Worm (Caenorhabditis elegans) whole organism, L2 larva: ENCODE results near the gene Y54G2A.52.

ENCODE experiments used
- F13H6.1 ChIP-seq: sonication (generic microtip); optimal IDR thresholded peaks from 2 replicates; lab custom pipeline; 2016; ENCODE audit warnings: missing genetic modification characterization, missing compliant biosample characterization
- R02D3.7 ChIP-seq: fragments of 150-350 bp; optimal IDR thresholded peaks from 2 replicates; lab custom pipeline; 2014; ENCODE audit warnings: missing biosample characterization, missing genetic modification characterization
- Y55F3AM.14 ChIP-seq: fragments of 200-800 bp; sonication (Bioruptor generic); optimal IDR thresholded peaks from 2 replicates; lab custom pipeline; 2018; ENCODE audit warnings: mild to moderate bottlenecking, missing genetic modification characterization, missing compliant biosample characterization
- ZK546.5 ChIP-seq: sonication (generic microtip); optimal IDR thresholded peaks from 2 replicates; lab custom pipeline; 2017; ENCODE audit warnings: missing biosample characterization, missing genetic modification characterization
- ama-1 ChIP-seq: fragments of 150-350 bp; optimal IDR thresholded peaks from 2 replicates; lab custom pipeline; 2018; ENCODE audit warnings: inconsistent platforms
- blmp-1 ChIP-seq: sonication (generic microtip); optimal IDR thresholded peaks from 2 replicates; lab custom pipeline; 2017; ENCODE audit warnings: missing genetic modification characterization, mild to moderate bottlenecking, missing compliant biosample characterization, antibody characterized with exemption, moderate library complexity; ENCODE audit not compliant: insufficient read depth
- ceh-82 ChIP-seq: fragments of 150-350 bp; optimal IDR thresholded peaks from 2 replicates; lab custom pipeline; 2014; ENCODE audit warnings: missing biosample characterization, missing genetic modification characterization
- crh-2 ChIP-seq: sonication (generic microtip); optimal IDR thresholded peaks from 2 replicates; lab custom pipeline; 2017; ENCODE audit warnings: missing biosample characterization, missing genetic modification characterization
- egl-27 ChIP-seq: sonication (generic microtip); optimal IDR thresholded peaks from 3 replicates; lab custom pipeline; 2017; ENCODE audit warnings: missing biosample characterization, missing genetic modification reagents, missing genetic modification characterization
- elt-1 ChIP-seq: fragments of 150-350 bp; optimal IDR thresholded peaks from 2 replicates; lab custom pipeline; 2014; ENCODE audit warnings: missing biosample characterization, missing genetic modification characterization
- elt-3 ChIP-seq: sonication (generic microtip); optimal IDR thresholded peaks from 2 replicates; lab custom pipeline; 2017; ENCODE audit warnings: missing biosample characterization, missing genetic modification characterization
- fos-1 ChIP-seq: fragments of 150-350 bp; optimal IDR thresholded peaks from 2 replicates; lab custom pipeline; 2014; ENCODE audit warnings: missing biosample characterization, missing genetic modification characterization
- gmeb-1 ChIP-seq: fragments of 150-350 bp; optimal IDR thresholded peaks from 2 replicates; lab custom pipeline; 2014; ENCODE audit warnings: missing biosample characterization, missing genetic modification characterization
- lin-11 ChIP-seq: fragments of 150-350 bp; sonication (generic microtip); optimal IDR thresholded peaks from 2 replicates; lab custom pipeline; 2014; ENCODE audit warnings: missing biosample characterization, missing genetic modification characterization, inconsistent platforms, mixed read lengths
- lin-13 ChIP-seq: fragments of 150-350 bp; optimal IDR thresholded peaks from 2 replicates; lab custom pipeline; 2014; ENCODE audit warnings: missing biosample characterization, missing genetic modification reagents, missing genetic modification characterization
- lin-39 ChIP-seq: fragments of 150-350 bp; optimal IDR thresholded peaks from 2 replicates; lab custom pipeline; 2014; ENCODE audit warnings: missing biosample characterization, missing genetic modification reagents, missing genetic modification characterization
- lsy-2 ChIP-seq, 2 experiments: fragments of 150-350 bp in 1 of 2; sonication (generic microtip) in 1 of 2; optimal IDR thresholded peaks; 2 replicates each; lab custom pipeline; 2014 to 2017; ENCODE audit warnings: missing biosample characterization in 2 of 2, missing genetic modification characterization in 2 of 2
- mbf-1 ChIP-seq: sonication (generic microtip); optimal IDR thresholded peaks from 2 replicates; lab custom pipeline; 2017; ENCODE audit warnings: missing biosample characterization, missing genetic modification characterization
- mdl-1 ChIP-seq, 2 experiments: fragments of 150-350 bp in 1 of 2; sonication (generic microtip) in 1 of 2; optimal IDR thresholded peaks; 2 replicates each; lab custom pipeline; 2017; ENCODE audit warnings: missing biosample characterization in 2 of 2, missing genetic modification characterization in 2 of 2
- nhr-10 ChIP-seq: sonication (generic microtip); optimal IDR thresholded peaks from 2 replicates; lab custom pipeline; 2017; ENCODE audit warnings: missing biosample characterization, missing genetic modification characterization
- nhr-11 ChIP-seq: fragments of 150-350 bp; optimal IDR thresholded peaks from 2 replicates; lab custom pipeline; 2014; ENCODE audit warnings: missing biosample characterization, missing genetic modification characterization
- nhr-12 ChIP-seq: fragments of 150-350 bp; optimal IDR thresholded peaks from 2 replicates; lab custom pipeline; 2014; ENCODE audit warnings: missing biosample characterization, missing genetic modification characterization
- nhr-129 ChIP-seq: fragments of 150-350 bp; optimal IDR thresholded peaks from 2 replicates; lab custom pipeline; 2014; ENCODE audit warnings: missing biosample characterization, missing genetic modification characterization
- nhr-23 ChIP-seq: fragments of 150-350 bp; optimal IDR thresholded peaks from 2 replicates; lab custom pipeline; 2014; ENCODE audit warnings: missing biosample characterization, missing genetic modification reagents, missing genetic modification characterization
- nhr-237 ChIP-seq: fragments of 150-350 bp; optimal IDR thresholded peaks from 2 replicates; lab custom pipeline; 2014; ENCODE audit warnings: missing biosample characterization, missing genetic modification characterization
- nhr-25 ChIP-seq: fragments of 150-350 bp; sonication (generic microtip); optimal IDR thresholded peaks from 3 replicates; lab custom pipeline; 2014; ENCODE audit warnings: missing biosample characterization, missing genetic modification characterization
- peb-1 ChIP-seq: fragments of 150-350 bp; optimal IDR thresholded peaks from 2 replicates; lab custom pipeline; 2014; ENCODE audit warnings: missing biosample characterization, missing genetic modification characterization
- sem-4 ChIP-seq: fragments of 150-350 bp; optimal IDR thresholded peaks from 2 replicates; lab custom pipeline; 2014; ENCODE audit warnings: missing biosample characterization, missing genetic modification reagents, missing genetic modification characterization
- skn-1 ChIP-seq: sonication (generic microtip); optimal IDR thresholded peaks from 2 replicates; lab custom pipeline; 2017; ENCODE audit warnings: missing biosample characterization, missing genetic modification characterization
- sma-3 ChIP-seq: sonication (generic microtip); optimal IDR thresholded peaks from 2 replicates; lab custom pipeline; 2016; ENCODE audit warnings: missing genetic modification reagents, missing genetic modification characterization, missing compliant biosample characterization
- sma-9 ChIP-seq, 2 experiments: fragments of 150-350 bp in 1 of 2; sonication (generic microtip) in 1 of 2; optimal IDR thresholded peaks; 2 replicates each; lab custom pipeline; 2014 to 2016; ENCODE audit warnings: missing genetic modification characterization in 2 of 2, mild to moderate bottlenecking in 1 of 2, missing biosample characterization in 1 of 2, missing compliant biosample characterization in 1 of 2, missing genetic modification reagents in 1 of 2, moderate library complexity in 1 of 2
- snpc-4 ChIP-seq: fragments of 150-350 bp; optimal IDR thresholded peaks from 2 replicates; lab custom pipeline; 2014; ENCODE audit warnings: missing biosample characterization, missing genetic modification characterization
- unc-39 ChIP-seq: fragments of 150-350 bp; optimal IDR thresholded peaks from 2 replicates; lab custom pipeline; 2014; ENCODE audit warnings: missing biosample characterization, missing genetic modification characterization
- unc-55 ChIP-seq: fragments of 150-350 bp; sonication (generic microtip); optimal IDR thresholded peaks from 3 replicates; lab custom pipeline; 2014; ENCODE audit warnings: missing biosample characterization, missing genetic modification reagents, missing genetic modification characterization
- unc-62 ChIP-seq: fragments of 150-350 bp; optimal IDR thresholded peaks from 2 replicates; lab custom pipeline; 2014; ENCODE audit warnings: missing biosample characterization, missing genetic modification reagents, missing genetic modification characterization
- zag-1 ChIP-seq: fragments of 150-350 bp; optimal IDR thresholded peaks from 2 replicates; lab custom pipeline; 2014; ENCODE audit warnings: missing biosample characterization, missing genetic modification characterization
- ztf-1 ChIP-seq: fragments of 200-800 bp; sonication (Bioruptor generic); conservative IDR thresholded peaks from 2 replicates; pipeline ENCODE4 v1.3.6; 2022; ENCODE audit warnings: missing genetic modification characterization, missing compliant biosample characterization
- ztf-11 ChIP-seq: sonication (generic microtip); optimal IDR thresholded peaks from 2 replicates; lab custom pipeline; 2017; ENCODE audit warnings: missing biosample characterization, missing genetic modification characterization
- ztf-4 ChIP-seq: fragments of 150-350 bp; optimal IDR thresholded peaks from 2 replicates; lab custom pipeline; 2014; ENCODE audit warnings: missing biosample characterization, missing genetic modification characterization

Y54G2A.52 gene

DNA sequence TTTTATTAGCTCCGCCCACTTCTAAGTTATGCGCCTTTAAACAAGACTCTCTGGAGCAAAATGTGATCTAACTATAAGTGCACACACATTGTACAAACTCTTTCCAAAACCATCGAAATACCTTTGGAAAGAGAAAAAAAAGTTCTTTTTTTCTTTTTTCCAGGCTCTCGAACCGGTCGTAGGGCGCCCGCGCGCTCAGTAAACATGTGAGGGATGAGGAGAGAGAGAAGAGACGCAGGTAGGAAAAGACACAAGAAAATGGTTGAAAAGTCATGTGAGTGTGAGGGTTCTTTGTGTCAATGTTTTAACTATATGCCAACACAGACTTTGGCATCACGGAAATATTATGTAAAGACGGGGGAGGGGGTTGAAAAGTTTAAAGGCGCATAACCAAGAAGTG, 24.0 kb downstream of the Y54G2A.52 start (continued):
- TF ChIP-seq blmp-1 (tag; lab: Kevin White, UChicago) (peak; percentile 23), sem-4 (tag; lab: Kevin White, UChicago) (peak; percentile 39), ama-1 (lab: Kevin White, UChicago) (peak; percentile 84), unc-62 (GFP tag; lab: Kevin White, UChicago) (no peak), Y55F3AM.14 (peak; percentile 16), nhr-11 (no peak)
- TF ChIP-seq, all 48 proteins: peak for 22

DNA sequence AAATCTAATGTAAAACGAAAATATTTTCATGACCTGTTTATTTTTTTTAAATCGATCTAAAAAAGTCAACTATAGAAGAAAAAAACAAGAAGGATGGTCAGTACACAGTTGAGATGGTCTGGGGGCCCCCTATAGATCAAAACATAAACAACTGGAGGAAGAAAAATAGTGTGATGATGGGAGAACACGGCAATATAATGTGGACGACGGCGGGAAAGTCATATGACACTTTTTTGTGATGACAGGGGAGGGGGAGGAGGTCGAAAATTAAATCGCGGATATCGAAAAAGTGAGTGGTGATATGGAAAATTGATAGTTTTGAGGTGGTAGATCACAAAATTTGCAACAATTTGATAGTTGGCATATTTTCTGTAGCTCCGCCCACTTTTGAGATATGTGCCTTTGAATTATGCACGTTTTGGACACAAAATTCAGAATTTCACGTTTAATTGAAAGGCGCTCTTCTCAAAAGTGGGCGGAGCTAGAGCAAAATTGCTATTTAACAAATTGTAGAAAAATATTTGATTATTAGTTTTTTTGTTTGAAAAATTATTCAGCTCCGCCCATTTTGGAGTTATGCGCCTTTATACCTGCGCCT, 25.0 kb downstream of the Y54G2A.52 start:
- TF ChIP-seq nhr-25 (tag; lab: Kevin White, UChicago) = peak; percentile 35
- peak in 1 of 2 experiments; percentile 29 for TF ChIP-seq lsy-2 (tag; optimal IDR thresholded peaks at IDR 0.05; lab: Kevin White, UChicago)
- TF ChIP-seq nhr-129 (tag; lab: Kevin White, UChicago) = peak; percentile 68
- TF ChIP-seq sma-9 (GFP tag; optimal IDR thresholded peaks at IDR 0.05; lab: Kevin White, UChicago) = peak; percentile 35
- no peak for TF ChIP-seq sma-9 (tag; optimal IDR thresholded peaks at IDR 0.05; lab: Kevin White, UChicago)
- TF ChIP-seq blmp-1 (tag; lab: Kevin White, UChicago) = no peak
- TF ChIP-seq ztf-4 = no peak
- no peak for TF ChIP-seq ZK546.5 (tag; lab: Kevin White, UChicago)
- TF ChIP-seq lin-13 (GFP tag; lab: Kevin White, UChicago) = peak; percentile 15

DNA sequence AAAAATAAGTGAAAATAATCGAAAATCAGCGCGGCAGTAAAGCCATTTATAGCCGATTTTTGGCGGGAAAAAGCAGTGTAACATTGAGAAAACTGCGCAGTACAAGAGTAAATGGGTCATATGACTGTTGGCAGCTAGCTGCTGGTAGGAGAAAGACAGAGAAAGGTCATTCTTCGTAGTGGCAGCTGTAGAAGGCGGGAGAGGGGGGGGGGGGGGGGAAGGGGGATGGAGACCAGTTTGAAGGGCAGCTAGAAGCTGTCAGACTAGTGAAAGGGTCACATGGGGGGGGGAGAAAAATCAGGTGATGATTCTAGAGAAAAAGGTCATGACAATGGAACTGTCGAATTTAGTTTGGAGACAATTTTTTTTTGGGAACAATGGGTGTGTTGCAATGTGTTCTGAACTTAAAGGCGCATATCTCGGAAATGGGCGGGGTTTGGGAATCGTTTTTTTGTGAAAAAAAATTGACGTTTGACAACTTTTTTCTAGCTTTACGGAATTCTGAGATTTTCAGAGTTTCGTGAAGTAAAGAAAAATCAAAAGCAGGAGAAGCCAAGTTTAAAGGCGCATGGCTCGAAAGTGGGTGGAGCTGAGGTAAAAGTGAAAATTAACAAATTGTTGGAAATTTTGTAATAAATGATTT, 26.2 kb downstream of the Y54G2A.52 start:
- TF ChIP-seq sma-9 (GFP tag; optimal IDR thresholded peaks at IDR 0.05; lab: Kevin White, UChicago) = no peak
- no peak for TF ChIP-seq sma-9 (tag; optimal IDR thresholded peaks at IDR 0.05; lab: Kevin White, UChicago)
- no peak for TF ChIP-seq F13H6.1
- TF ChIP-seq Y55F3AM.14 = peak; percentile 74
- peak; percentile 47 for TF ChIP-seq blmp-1 (tag; lab: Kevin White, UChicago)
- no peak for TF ChIP-seq egl-27 (tag; lab: Kevin White, UChicago)
- no peak for TF ChIP-seq lin-13 (GFP tag; lab: Kevin White, UChicago)
- no peak for TF ChIP-seq ztf-4
- TF ChIP-seq snpc-4 (tag; lab: Kevin White, UChicago) = no peak
- TF ChIP-seq ztf-1 (GFP tag; lab: Robert Waterston, UW) = no peak
- peak; percentile 56 for TF ChIP-seq nhr-25 (tag; lab: Kevin White, UChicago)
- TF ChIP-seq gmeb-1 (tag; lab: Kevin White, UChicago) = no peak
- TF ChIP-seq nhr-10 (tag; lab: Kevin White, UChicago) = no peak
- TF ChIP-seq nhr-23 (tag; lab: Kevin White, UChicago) = no peak
- TF ChIP-seq mbf-1 (tag; lab: Kevin White, UChicago) = no peak
- no peak for TF ChIP-seq nhr-12 (tag; lab: Kevin White, UChicago)

DNA sequence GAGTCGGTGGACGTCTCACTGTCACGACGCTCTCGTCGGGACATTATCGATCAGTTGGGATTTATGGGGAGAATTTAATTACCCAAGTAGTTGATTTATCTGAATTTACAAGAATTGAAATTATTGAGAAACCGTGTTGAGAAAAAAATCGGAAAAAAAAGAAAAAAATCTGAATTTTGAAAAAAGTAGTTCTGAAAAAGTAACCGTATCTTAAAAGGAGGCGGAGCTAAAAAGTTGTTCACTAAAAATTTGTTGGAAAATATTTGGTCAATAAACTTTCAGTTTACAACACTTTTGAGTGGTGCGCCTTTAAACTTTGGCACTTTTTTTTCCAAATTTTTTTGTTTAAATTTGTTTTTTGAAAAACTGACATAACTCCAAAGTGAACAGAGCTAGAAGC, 26.8 kb downstream of the Y54G2A.52 start, which contains the start of gene Y54G2A.11:
Gene Y54G2A.11, minus strand, starts transcription at position 101 of the 400 bp plus-strand sequence.
- TF ChIP-seq fos-1 (tag; lab: Kevin White, UChicago) (no peak), ceh-82 (tag; lab: Kevin White, UChicago) (no peak), F13H6.1 (no peak), crh-2 (tag; lab: Kevin White, UChicago) (no peak), unc-55 (GFP tag; lab: Kevin White, UChicago) (no peak), R02D3.7 (no peak), ztf-11 (tag; lab: Kevin White, UChicago) (no peak), sma-3 (GFP tag; lab: Kevin White, UChicago) (no peak), peb-1 (tag; lab: Kevin White, UChicago) (no peak), Y55F3AM.14 (no peak), egl-27 (tag; lab: Kevin White, UChicago) (no peak), nhr-23 (tag; lab: Kevin White, UChicago) (no peak), unc-39 (tag; lab: Kevin White, UChicago) (no peak)
- TF ChIP-seq, all 48 proteins: peak for 0

DNA sequence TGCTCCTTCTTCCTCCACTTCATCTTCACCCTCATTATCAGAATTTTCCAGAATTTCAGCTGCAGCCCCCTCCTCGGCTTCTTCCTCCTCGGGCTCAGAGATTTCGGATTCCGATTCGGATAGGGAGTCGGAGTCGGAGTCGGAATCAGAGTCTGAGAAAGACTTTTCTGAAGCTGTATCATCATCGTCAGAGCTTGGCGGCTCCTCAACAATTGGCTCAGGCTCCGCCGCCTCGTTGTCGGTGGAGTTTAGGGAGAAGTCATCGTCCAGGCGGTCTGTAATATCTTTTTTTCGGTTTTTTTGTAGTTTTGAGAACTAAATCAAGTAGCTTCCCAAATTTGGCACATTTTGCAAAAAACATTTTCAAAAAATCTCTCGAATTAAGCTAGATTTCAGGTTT, 27.7 kb downstream of the Y54G2A.52 start:
- TF ChIP-seq snpc-4 (tag; lab: Kevin White, UChicago) = no peak
- TF ChIP-seq elt-1 (tag; lab: Kevin White, UChicago) = no peak
- TF ChIP-seq unc-39 (tag; lab: Kevin White, UChicago) = no peak
- TF ChIP-seq nhr-25 (tag; lab: Kevin White, UChicago) = no peak
- TF ChIP-seq mdl-1 (tag; optimal IDR thresholded peaks at IDR 0.05; lab: Kevin White, UChicago) = no peak
- no peak for TF ChIP-seq blmp-1 (tag; lab: Kevin White, UChicago)
- no peak for TF ChIP-seq ztf-4
- no peak for TF ChIP-seq skn-1 (tag; lab: Kevin White, UChicago)
- no peak for TF ChIP-seq zag-1 (tag; lab: Kevin White, UChicago)
- TF ChIP-seq ceh-82 (tag; lab: Kevin White, UChicago) = no peak
- no peak for TF ChIP-seq nhr-237 (tag; lab: Kevin White, UChicago)
- TF ChIP-seq crh-2 (tag; lab: Kevin White, UChicago) = no peak
- no peak for TF ChIP-seq lin-39 (tag; lab: Kevin White, UChicago)
- no peak for TF ChIP-seq peb-1 (tag; lab: Kevin White, UChicago)
- no peak for TF ChIP-seq elt-3 (tag; lab: Kevin White, UChicago)
- TF ChIP-seq lin-11 (tag; lab: Kevin White, UChicago) = no peak
- TF ChIP-seq mbf-1 (tag; lab: Kevin White, UChicago) = no peak
